Fruit fly (Drosophila melanogaster): ENCODE measurements around the gene CG12237.
A peak's percentile ranks its signal among the peaks of the same experiment; 100 is the strongest.

dm6 chrX:19638328-19638940 lies 4.2 kb downstream of the CG12237 start, which contains the start of gene Rcd-1:
- no peak for TF ChIP-seq CG8478 (optimal IDR thresholded peaks at IDR 0.05)
- peak; percentile 19 to 48 for TF ChIP-seq CTCF (optimal IDR thresholded peaks at IDR 0.05)

All from S2 (cell line).